Fruit fly (Drosophila melanogaster) whole organism, embryonic: ENCODE measurements around the gene CG3703.
A peak's percentile ranks its signal among the peaks of the same experiment; 100 is the strongest.

ENCODE experiments used
- Blimp-1 ChIP-seq: fragments of 200-800 bp; sonication (Bioruptor generic); optimal IDR thresholded peaks from 3 replicates; lab custom pipeline; 2018; ENCODE audit warnings: missing biosample characterization, missing genetic modification characterization, mild to moderate bottlenecking, moderate library complexity, missing genetic modification reagents
- CG10462 ChIP-seq: fragments of 200-800 bp; sonication (Bioruptor generic); optimal IDR thresholded peaks from 2 replicates; lab custom pipeline; 2016; ENCODE audit warnings: missing biosample characterization, missing genetic modification characterization
- CG10959 ChIP-seq: fragments of 200-800 bp; sonication (Bioruptor generic); IDR thresholded peaks from 2 replicates; pipeline ENCODE4 v1.3.6; 2022; ENCODE audit warnings: missing biosample characterization, missing genetic modification characterization
- CG11085 ChIP-seq: fragments of 200-800 bp; sonication (Bioruptor generic); IDR thresholded peaks from 2 replicates; pipeline ENCODE4 v1.3.6; 2022; ENCODE audit warnings: missing biosample characterization, missing genetic modification characterization
- CG12071 ChIP-seq: fragments of 200-800 bp; sonication (Bioruptor generic); optimal IDR thresholded peaks from 3 replicates; lab custom pipeline; 2018; ENCODE audit warnings: missing biosample characterization, mild to moderate bottlenecking, missing genetic modification characterization
- CG12769 ChIP-seq: fragments of 200-800 bp; sonication (Bioruptor generic); optimal IDR thresholded peaks from 2 replicates; lab custom pipeline; 2019; ENCODE audit warnings: missing biosample characterization, mild to moderate bottlenecking, missing genetic modification characterization, moderate library complexity
- CG13624 ChIP-seq: fragments of 200-800 bp; sonication (Bioruptor generic); optimal IDR thresholded peaks from 2 replicates; lab custom pipeline; 2016; ENCODE audit warnings: missing biosample characterization, missing genetic modification characterization
- CG15073 ChIP-seq: fragments of 200-800 bp; sonication (Bioruptor generic); optimal IDR thresholded peaks from 2 replicates; lab custom pipeline; 2016; ENCODE audit warnings: missing biosample characterization, missing genetic modification characterization
- CG16813 ChIP-seq: fragments of 200-800 bp; sonication (Bioruptor generic); IDR thresholded peaks from 3 replicates; pipeline ENCODE4 v1.3.6; 2022; ENCODE audit warnings: missing biosample characterization, missing genetic modification characterization; ENCODE audit not compliant: partially characterized antibody
- CG16815 ChIP-seq: fragments of 200-800 bp; sonication (Bioruptor generic); optimal IDR thresholded peaks from 3 replicates; lab custom pipeline; 2017; ENCODE audit warnings: missing biosample characterization, mild to moderate bottlenecking, missing genetic modification characterization
- CG16863 ChIP-seq: fragments of 200-800 bp; sonication (Bioruptor generic); optimal IDR thresholded peaks from 3 replicates; lab custom pipeline; 2016; ENCODE audit warnings: missing biosample characterization, missing genetic modification characterization
- CG1832 ChIP-seq: fragments of 200-800 bp; sonication (Bioruptor generic); optimal IDR thresholded peaks from 2 replicates; lab custom pipeline; 2017; ENCODE audit warnings: missing biosample characterization, mild to moderate bottlenecking, missing genetic modification characterization, inconsistent platforms
- CG31441 ChIP-seq: fragments of 200-800 bp; sonication (Bioruptor generic); IDR thresholded peaks from 2 replicates; pipeline ENCODE4 v1.3.6; 2022; ENCODE audit warnings: missing biosample characterization, missing genetic modification characterization
- CG33557 ChIP-seq: fragments of 200-800 bp; sonication (Bioruptor generic); optimal IDR thresholded peaks from 2 replicates; lab custom pipeline; 2019; ENCODE audit warnings: missing biosample characterization, mild to moderate bottlenecking, missing genetic modification characterization, moderate library complexity
- CG8359 ChIP-seq: fragments of 200-800 bp; sonication (Bioruptor generic); optimal IDR thresholded peaks from 2 replicates; lab custom pipeline; 2017; ENCODE audit warnings: missing biosample characterization, mild to moderate bottlenecking, missing genetic modification characterization, borderline replicate concordance
- CG9609 ChIP-seq: fragments of 200-800 bp; sonication (Bioruptor generic); optimal IDR thresholded peaks from 3 replicates; lab custom pipeline; 2016; ENCODE audit warnings: missing biosample characterization, missing genetic modification characterization
- CG9727 ChIP-seq: fragments of 200-800 bp; sonication (Bioruptor generic); optimal IDR thresholded peaks from 3 replicates; lab custom pipeline; 2017; ENCODE audit warnings: missing biosample characterization, mild to moderate bottlenecking, missing genetic modification characterization
- CHES-1-like ChIP-seq: fragments of 200-800 bp; sonication (Bioruptor generic); optimal IDR thresholded peaks from 2 replicates; lab custom pipeline; 2016; ENCODE audit warnings: missing biosample characterization, missing genetic modification characterization
- CTCF ChIP-seq: fragments of 200-800 bp; sonication (Bioruptor generic); optimal IDR thresholded peaks from 2 replicates; lab custom pipeline; 2017; ENCODE audit warnings: missing biosample characterization, mild to moderate bottlenecking, missing genetic modification characterization, moderate library complexity
- CkIIα-i1 ChIP-seq: fragments of 200-800 bp; sonication (Bioruptor generic); IDR thresholded peaks from 2 replicates; pipeline ENCODE4 v1.3.6; 2022; ENCODE audit warnings: missing biosample characterization, missing genetic modification characterization
- Dad ChIP-seq: fragments of 200-800 bp; sonication (Bioruptor generic); optimal IDR thresholded peaks from 3 replicates; lab custom pipeline; 2016; ENCODE audit warnings: missing biosample characterization, missing genetic modification characterization
- Dip2 ChIP-seq: fragments of 200-800 bp; sonication (Bioruptor generic); IDR thresholded peaks from 2 replicates; pipeline ENCODE4 v1.3.6; 2022; ENCODE audit warnings: missing biosample characterization, missing genetic modification characterization
- Eip74EF ChIP-seq, 2 experiments: fragments of 200-800 bp in 1 of 2; fragments of >200 bp in 1 of 2; sonication (Bioruptor generic) in 1 of 2; optimal IDR thresholded peaks; 2 replicates each; lab custom pipeline; 2017 to 2019; ENCODE audit warnings: missing biosample characterization in 2 of 2, missing genetic modification characterization in 2 of 2, mild to moderate bottlenecking in 1 of 2, moderate library complexity in 1 of 2
- Gug ChIP-seq: fragments of 200-800 bp; sonication (Bioruptor generic); IDR thresholded peaks from 4 replicates; pipeline ENCODE4 v1.3.6; 2022; ENCODE audit warnings: missing biosample characterization, missing genetic modification characterization
- Hey ChIP-seq: fragments of 200-800 bp; sonication (Bioruptor generic); optimal IDR thresholded peaks from 3 replicates; lab custom pipeline; 2018; ENCODE audit warnings: missing biosample characterization, mild to moderate bottlenecking, missing genetic modification characterization
- Nf-YA ChIP-seq: fragments of 200-800 bp; sonication (Bioruptor generic); IDR thresholded peaks from 2 replicates; pipeline ENCODE4 v1.3.6; 2022; ENCODE audit warnings: missing biosample characterization, missing genetic modification characterization
- Oli ChIP-seq: fragments of 200-800 bp; sonication (Bioruptor generic); optimal IDR thresholded peaks from 2 replicates; lab custom pipeline; 2018; ENCODE audit warnings: missing biosample characterization, mild to moderate bottlenecking, missing genetic modification characterization, moderate library complexity
- Sin3A ChIP-seq: fragments of >200 bp; optimal IDR thresholded peaks from 2 replicates; lab custom pipeline; 2018
- Xbp1 ChIP-seq: fragments of 200-800 bp; sonication (Bioruptor generic); optimal IDR thresholded peaks from 3 replicates; lab custom pipeline; 2016; ENCODE audit warnings: missing biosample characterization, mild to moderate bottlenecking, missing genetic modification characterization
- bbx ChIP-seq: fragments of 200-800 bp; sonication (Bioruptor generic); IDR thresholded peaks from 2 replicates; pipeline ENCODE4 v1.3.6; 2022; ENCODE audit warnings: missing biosample characterization, missing genetic modification characterization; ENCODE audit not compliant: partially characterized antibody
- bcd ChIP-seq: fragments of 200-800 bp; sonication (Bioruptor generic); optimal IDR thresholded peaks from 2 replicates; lab custom pipeline; 2017; ENCODE audit warnings: missing biosample characterization, mild to moderate bottlenecking, missing genetic modification characterization
- caup ChIP-seq: fragments of 200-800 bp; sonication (Bioruptor generic); optimal IDR thresholded peaks from 3 replicates; lab custom pipeline; 2017; ENCODE audit warnings: missing biosample characterization, mild to moderate bottlenecking, missing genetic modification characterization, moderate library complexity; ENCODE audit not compliant: severe bottlenecking
- da ChIP-seq: fragments of 200-800 bp; sonication (Bioruptor generic); optimal IDR thresholded peaks from 2 replicates; lab custom pipeline; 2016; ENCODE audit warnings: missing biosample characterization, missing genetic modification characterization
- dan ChIP-seq: fragments of 200-800 bp; sonication (Bioruptor generic); IDR thresholded peaks from 2 replicates; pipeline ENCODE4 v1.3.6; 2022; ENCODE audit warnings: missing biosample characterization, missing genetic modification characterization
- dmrt11E ChIP-seq: fragments of 200-800 bp; sonication (Bioruptor generic); optimal IDR thresholded peaks from 3 replicates; lab custom pipeline; 2018; ENCODE audit warnings: missing biosample characterization, mild to moderate bottlenecking, missing genetic modification characterization, moderate library complexity
- fd96Cb ChIP-seq: fragments of 200-800 bp; sonication (Bioruptor generic); optimal IDR thresholded peaks from 2 replicates; lab custom pipeline; 2018; ENCODE audit warnings: missing biosample characterization, mild to moderate bottlenecking, missing genetic modification characterization, moderate library complexity
- fru ChIP-seq: fragments of >200 bp; optimal IDR thresholded peaks from 2 replicates; lab custom pipeline; 2017
- insv ChIP-seq, 2 experiments: fragments of 200-800 bp; sonication (Bioruptor generic); optimal IDR thresholded peaks; 3 replicates each; lab custom pipeline; 2016 to 2018; ENCODE audit warnings: missing biosample characterization in 2 of 2, missing genetic modification characterization in 2 of 2
- kni ChIP-seq: fragments of 200-800 bp; sonication (Bioruptor generic); optimal IDR thresholded peaks from 3 replicates; lab custom pipeline; 2017; ENCODE audit warnings: mild to moderate bottlenecking, missing biosample characterization, missing genetic modification reagents, missing genetic modification characterization
- lbe ChIP-seq: fragments of 200-800 bp; sonication (Bioruptor generic); optimal IDR thresholded peaks from 2 replicates; lab custom pipeline; 2016; ENCODE audit warnings: missing biosample characterization, mild to moderate bottlenecking, missing genetic modification characterization
- nmo ChIP-seq: fragments of 200-800 bp; sonication (Bioruptor generic); optimal IDR thresholded peaks from 2 replicates; lab custom pipeline; 2018; ENCODE audit warnings: missing biosample characterization, mild to moderate bottlenecking, missing genetic modification characterization, moderate library complexity
- org-1 ChIP-seq: fragments of 200-800 bp; sonication (Bioruptor generic); optimal IDR thresholded peaks from 2 replicates; lab custom pipeline; 2017; ENCODE audit warnings: missing biosample characterization, missing genetic modification characterization
- pnt ChIP-seq: fragments of 200-800 bp; sonication (Bioruptor generic); optimal IDR thresholded peaks from 3 replicates; lab custom pipeline; 2016; ENCODE audit warnings: missing biosample characterization, missing genetic modification characterization
- schlank ChIP-seq: fragments of 200-800 bp; sonication (Bioruptor generic); optimal IDR thresholded peaks from 2 replicates; lab custom pipeline; 2018; ENCODE audit warnings: missing biosample characterization, mild to moderate bottlenecking, missing genetic modification characterization
- sim ChIP-seq: fragments of 200-800 bp; sonication (Bioruptor generic); IDR thresholded peaks from 2 replicates; pipeline ENCODE4 v1.3.6; 2022; ENCODE audit warnings: missing biosample characterization, missing genetic modification characterization
- sug ChIP-seq: fragments of 200-800 bp; optimal IDR thresholded peaks from 2 replicates; lab custom pipeline; 2019; ENCODE audit warnings: missing biosample characterization, mild to moderate bottlenecking, missing genetic modification characterization, moderate library complexity
- tup ChIP-seq: fragments of 200-800 bp; sonication (Bioruptor generic); optimal IDR thresholded peaks from 2 replicates; lab custom pipeline; 2016; ENCODE audit warnings: missing biosample characterization, mild to moderate bottlenecking, missing genetic modification characterization, moderate library complexity
- unc-4 ChIP-seq: fragments of 200-800 bp; sonication (Bioruptor generic); IDR thresholded peaks from 2 replicates; pipeline ENCODE4 v1.3.6; 2022; ENCODE audit warnings: missing biosample characterization, missing genetic modification characterization; ENCODE audit not compliant: partially characterized antibody
- usp ChIP-seq: fragments of >200 bp; optimal IDR thresholded peaks from 2 replicates; lab custom pipeline; 2017; ENCODE audit warnings: missing biosample characterization, missing genetic modification characterization
- wdn ChIP-seq: fragments of 200-800 bp; sonication (Bioruptor generic); IDR thresholded peaks from 2 replicates; pipeline ENCODE4 v1.3.6; 2022; ENCODE audit warnings: missing biosample characterization, missing genetic modification characterization

CG3703 gene

DNA sequence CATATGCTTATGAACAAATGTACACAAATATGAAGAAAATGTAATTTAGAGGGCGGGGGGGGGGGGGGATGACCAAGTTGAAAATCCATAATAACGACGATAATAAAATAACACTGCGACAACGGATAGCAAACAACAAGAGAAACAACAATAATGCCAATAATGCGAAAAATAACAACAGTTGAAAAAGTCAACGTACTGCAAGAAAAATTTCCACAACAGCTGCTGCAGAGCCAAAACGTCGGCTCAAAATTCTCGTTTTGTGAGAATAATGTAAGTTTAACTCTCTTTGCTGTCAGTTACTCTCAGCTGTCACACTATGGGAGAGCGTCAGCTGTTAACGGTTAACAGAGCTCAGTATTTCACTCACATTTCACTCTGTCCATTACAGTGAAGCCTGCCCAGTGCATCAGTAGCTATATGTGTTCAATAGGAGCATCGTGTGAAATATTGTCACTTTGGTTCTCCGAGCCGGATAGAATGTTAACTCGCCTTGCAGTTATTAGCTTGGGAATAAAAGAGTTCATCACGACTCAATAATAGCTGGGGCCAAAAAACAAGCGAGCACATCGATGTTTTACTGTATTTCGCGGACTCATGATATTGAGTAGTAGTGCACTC, 44.7 kb downstream of the CG3703 start (continued):
- peak; percentile 61 for TF ChIP-seq CG11085 (GFP tag; lab: Robert Waterston, UW)
- peak; percentile 15 for TF ChIP-seq CTCF (GFP tag; lab: Kevin White, UChicago)
- no peak for TF ChIP-seq Hey
- TF ChIP-seq insv (GFP tag; optimal IDR thresholded peaks at IDR 0.05; lab: Kevin White, UChicago) = no peak
- TF ChIP-seq Dip2 (GFP tag; lab: Robert Waterston, UW) = no peak
- peak; percentile 86 for TF ChIP-seq Xbp1 (GFP tag; lab: Kevin White, UChicago)
- peak; percentile 74 for TF ChIP-seq nmo (GFP tag; lab: Kevin White, UChicago)
- TF ChIP-seq Blimp-1 (GFP tag; lab: Kevin White, UChicago) = peak; percentile 75
- TF ChIP-seq Oli (tag; lab: Kevin White, UChicago) = peak; percentile 84
- TF ChIP-seq tup (GFP tag; lab: Kevin White, UChicago) = peak; percentile 20
- peak; percentile 63 for TF ChIP-seq bcd (GFP tag; lab: Kevin White, UChicago)
- TF ChIP-seq sug = peak; percentile 67
- no peak for TF ChIP-seq CG15073 (GFP tag; lab: Kevin White, UChicago)
- TF ChIP-seq CG9727 (GFP tag; lab: Kevin White, UChicago) = peak; percentile 59
- TF ChIP-seq Sin3A = no peak
- no peak for TF ChIP-seq CG8359 (GFP tag; lab: Kevin White, UChicago)
- peak; percentile 23; the same call in 1 of the 2 replicates for TF ChIP-seq dan
- peak; percentile 47 for TF ChIP-seq schlank (tag; lab: Kevin White, UChicago)
- TF ChIP-seq bbx (GFP tag; lab: Robert Waterston, UW) = no peak
- peak; percentile 48 for TF ChIP-seq Nf-YA
- TF ChIP-seq unc-4 (GFP tag; lab: Robert Waterston, UW) = no peak
- peak; percentile 64 for TF ChIP-seq CHES-1-like (GFP tag; lab: Kevin White, UChicago)
- TF ChIP-seq wdn = peak; percentile 33; the same call in 1 of the 2 replicates
- peak; percentile 29 for TF ChIP-seq CG33557 (GFP tag; lab: Kevin White, UChicago)
- peak; percentile 79 for TF ChIP-seq Gug (GFP tag; lab: Robert Waterston, UW)
- peak; percentile 88 for TF ChIP-seq CG12071 (GFP tag; lab: Kevin White, UChicago)
- no peak for TF ChIP-seq kni (GFP tag; lab: Kevin White, UChicago)
- TF ChIP-seq CkIIα-i1 (GFP tag; lab: Robert Waterston, UW) = no peak
- no peak for TF ChIP-seq CG16813 (GFP tag; lab: Robert Waterston, UW)
- peak; percentile 79 for TF ChIP-seq CG9609 (GFP tag; lab: Kevin White, UChicago)
- peak; percentile 74 for TF ChIP-seq caup (GFP tag; lab: Kevin White, UChicago)
- peak; percentile 79 for TF ChIP-seq CG31441 (GFP tag; lab: Robert Waterston, UW)
- no peak for TF ChIP-seq fru (lab: Kevin White, UChicago)
- peak; percentile 48 for TF ChIP-seq CG10959 (GFP tag; lab: Robert Waterston, UW)
- TF ChIP-seq CG16815 = peak; percentile 60
- no peak for TF ChIP-seq usp (GFP tag; lab: Kevin White, UChicago)
- TF ChIP-seq CG13624 (GFP tag; lab: Kevin White, UChicago) = peak; percentile 68
- peak; percentile 78 for TF ChIP-seq fd96Cb
- peak; percentile 57 for TF ChIP-seq dmrt11E (tag; lab: Kevin White, UChicago)
- TF ChIP-seq CG16863 = peak; percentile 60
- no peak for TF ChIP-seq CG1832
- peak; percentile 69 for TF ChIP-seq Dad (GFP tag; lab: Kevin White, UChicago)
- TF ChIP-seq da (GFP tag; lab: Kevin White, UChicago) = peak; percentile 29
- TF ChIP-seq Eip74EF (GFP tag; optimal IDR thresholded peaks at IDR 0.05; lab: Kevin White, UChicago) = peak in 1 of 2 experiments; percentile 49
- peak; percentile 90 for TF ChIP-seq CG12769 (tag; lab: Kevin White, UChicago)
- peak; percentile 82 for TF ChIP-seq pnt (GFP tag; lab: Kevin White, UChicago)
- peak; percentile 86 for TF ChIP-seq lbe (GFP tag; lab: Kevin White, UChicago)
- 0 out of 2 replicates have a peak, but pooled peaks have one; percentile 34 for TF ChIP-seq sim
- peak; percentile 38 for TF ChIP-seq CG10462 (GFP tag; lab: Kevin White, UChicago)
- peak; percentile 78 for TF ChIP-seq org-1
